Worm (Caenorhabditis elegans): ENCODE results near the gene sulp-3.

DNA sequence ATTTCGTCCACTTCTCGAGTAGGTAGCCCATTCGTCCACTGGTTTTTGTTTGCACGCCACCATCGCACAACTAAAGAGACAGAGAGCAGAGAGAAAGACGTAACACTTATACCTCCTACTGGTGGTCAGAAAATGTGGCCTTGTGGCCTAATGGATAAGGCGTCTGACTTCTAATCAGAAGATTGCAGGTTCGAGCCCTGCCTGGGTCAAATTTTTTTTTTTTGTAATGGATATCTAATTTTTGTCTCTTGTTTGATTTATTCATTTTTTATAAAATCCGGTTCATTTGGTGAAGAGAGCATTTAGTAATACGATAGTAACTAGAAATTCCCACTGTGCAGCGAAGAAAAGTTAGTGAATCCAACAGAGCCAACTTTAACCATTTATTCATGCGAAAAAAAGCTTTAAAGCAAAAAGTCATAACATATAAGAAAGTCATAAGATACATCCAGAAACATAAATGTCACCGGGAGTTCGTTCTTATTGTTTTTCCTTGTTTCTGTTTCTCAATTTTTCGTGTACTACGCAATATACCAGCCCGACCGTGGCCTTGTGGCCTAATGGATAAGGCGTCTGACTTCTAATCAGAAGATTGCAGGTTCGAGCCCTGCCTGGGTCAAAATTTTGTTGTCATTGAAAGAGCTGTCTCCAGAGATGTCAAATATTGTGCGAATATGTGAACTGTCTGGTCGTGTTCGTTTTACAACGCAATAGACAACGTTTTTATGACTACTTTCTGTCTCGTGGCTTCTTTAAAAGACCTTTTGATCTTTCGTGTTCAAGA is 21.9 kb downstream of the sulp-3 start:
- TF ChIP-seq zip-2 (tag; optimal IDR thresholded peaks at IDR 0.05) (no peak), madf-5 (GFP tag; IDR thresholded peaks at IDR 0.05) (peak in 1 of 2 experiments; percentile 81; a peak in 1 of 4 replicates), nhr-6 (tag; optimal IDR thresholded peaks at IDR 0.05) (no peak), aly-2 (tag; optimal IDR thresholded peaks at IDR 0.05) (no peak), sdz-12 (GFP tag; optimal IDR thresholded peaks at IDR 0.05) (no peak), ztf-11 (tag; optimal IDR thresholded peaks at IDR 0.05) (no peak), unc-62 (GFP tag; optimal IDR thresholded peaks at IDR 0.05 in 1 of 2) (no peak), unc-62 (tag; optimal IDR thresholded peaks at IDR 0.05) (no peak), lsy-2 (tag; optimal IDR thresholded peaks at IDR 0.05) (peak in 1 of 2 experiments; percentile 34), lin-15B (tag; optimal IDR thresholded peaks at IDR 0.05) (no peak), nhr-28 (tag; optimal IDR thresholded peaks at IDR 0.05) (no peak), jun-1 (tag; optimal IDR thresholded peaks at IDR 0.05) (no peak)
